Worm (Caenorhabditis elegans): Measurements from ENCODE around the gene R02E12.5.

R02E12.5 gene

DNA sequence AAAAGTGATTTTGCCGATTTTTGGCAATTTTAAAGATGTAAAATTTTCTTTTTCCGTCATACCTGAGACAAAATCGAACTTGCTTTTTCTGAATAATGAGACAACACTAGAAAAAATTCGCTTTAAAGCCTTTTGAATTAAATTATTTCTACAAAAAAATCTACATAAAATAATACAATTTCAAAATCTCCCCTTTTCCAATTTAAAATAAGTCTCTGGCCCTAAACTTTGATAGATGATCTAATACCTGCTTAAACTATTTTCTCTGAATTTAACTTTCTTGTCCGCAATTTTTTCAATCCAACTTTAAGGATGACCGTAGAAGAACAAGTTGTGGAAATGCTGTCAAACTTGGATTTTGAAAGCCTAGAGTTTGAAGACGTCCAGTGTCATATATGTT lies 6.1 kb downstream of the R02E12.5 start, which contains the start of gene R02E12.12:
Gene R02E12.12 (plus strand): TSS at position 301 of the 400 bp plus-strand sequence.
- TF ChIP-seq ham-2 (GFP tag; optimal IDR thresholded peaks at IDR 0.05) (no peak), elt-1 (tag; optimal IDR thresholded peaks at IDR 0.05; ENCODE audit: borderline replicate concordance, insufficient read depth) (no peak), hlh-1 (tag; optimal IDR thresholded peaks at IDR 0.05) (no peak), snpc-4 (tag; optimal IDR thresholded peaks at IDR 0.05) (no peak), flh-1 (GFP tag; optimal IDR thresholded peaks at IDR 0.05) (no peak), pha-4 (tag; optimal IDR thresholded peaks at IDR 0.05) (no peak), lin-32 (GFP tag; optimal IDR thresholded peaks at IDR 0.05) (no peak), M03D4.4 (tag; optimal IDR thresholded peaks at IDR 0.05) (no peak), ztf-11 (tag; optimal IDR thresholded peaks at IDR 0.05) (no peak), mep-1 (tag; optimal IDR thresholded peaks at IDR 0.05) (no peak), ceh-39 (tag; optimal IDR thresholded peaks at IDR 0.05) (no peak), nhr-76 (tag; optimal IDR thresholded peaks at IDR 0.05) (no peak)

DNA sequence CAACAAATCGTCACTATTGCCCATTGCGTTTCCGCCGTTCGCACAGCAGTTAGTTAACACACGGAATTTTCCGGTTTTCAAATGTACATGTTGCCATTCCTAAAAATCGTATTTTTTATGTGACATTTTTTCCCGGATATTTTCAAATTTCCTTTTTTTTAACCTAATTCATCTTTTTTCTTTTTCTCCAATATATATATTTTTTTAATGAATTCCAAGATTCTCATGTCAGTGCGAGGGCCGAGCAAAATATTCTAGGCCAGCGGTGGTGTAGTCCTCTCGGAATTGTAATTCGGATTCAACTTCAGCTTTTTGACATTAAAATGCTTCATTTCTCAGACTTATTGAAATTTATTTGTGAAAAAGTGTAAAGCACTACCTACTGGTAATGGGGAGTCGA lies 7.9 kb downstream of the R02E12.5 start, which contains the start of gene R02E12.4:
Gene R02E12.4 (plus strand): TSS at position 301 of the 400 bp plus-strand sequence.
- TF ChIP-seq mep-1 (tag; optimal IDR thresholded peaks at IDR 0.05): no peak
- no peak for TF ChIP-seq nhr-76 (tag; optimal IDR thresholded peaks at IDR 0.05)
- no peak for TF ChIP-seq mab-5 (tag; optimal IDR thresholded peaks at IDR 0.05)
- no peak for TF ChIP-seq drap-1 (GFP tag; optimal IDR thresholded peaks at IDR 0.05)
- no peak for TF ChIP-seq pha-4 (tag; optimal IDR thresholded peaks at IDR 0.05)
- TF ChIP-seq snpc-4 (tag; optimal IDR thresholded peaks at IDR 0.05): no peak
- TF ChIP-seq nhr-237 (tag; optimal IDR thresholded peaks at IDR 0.05): no peak
- TF ChIP-seq unc-62 (GFP tag; optimal IDR thresholded peaks at IDR 0.05): no peak
- TF ChIP-seq nhr-12 (tag; optimal IDR thresholded peaks at IDR 0.05): no peak
- no peak for TF ChIP-seq zip-8 (tag; optimal IDR thresholded peaks at IDR 0.05)
- TF ChIP-seq unc-120 (tag; optimal IDR thresholded peaks at IDR 0.05; ENCODE audit: poor library complexity, severe bottlenecking): no peak
- no peak for TF ChIP-seq sem-2 (GFP tag; optimal IDR thresholded peaks at IDR 0.05)
- no peak for TF ChIP-seq lin-32 (GFP tag; optimal IDR thresholded peaks at IDR 0.05)

DNA sequence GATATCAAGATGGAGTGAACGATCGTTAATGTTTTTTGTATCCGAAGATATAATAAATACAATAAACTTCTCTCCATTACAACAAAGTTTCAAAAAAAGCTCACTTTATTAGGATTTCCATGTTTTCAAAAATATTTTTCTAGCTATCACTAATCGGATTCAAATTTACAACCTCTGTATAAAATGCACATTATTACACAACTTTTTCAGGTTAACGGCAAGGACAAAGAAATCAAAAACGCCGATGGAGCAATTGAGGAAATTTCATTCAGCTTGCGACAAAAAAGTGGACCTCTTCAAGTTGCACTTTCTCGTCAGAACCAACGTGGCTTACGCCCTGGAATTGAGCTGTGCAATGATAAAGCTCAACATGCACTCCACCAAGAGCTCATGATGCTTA lies 9.8 kb downstream of the R02E12.5 start:
- TF ChIP-seq pha-4 (tag; optimal IDR thresholded peaks at IDR 0.05) (no peak), mep-1 (tag; optimal IDR thresholded peaks at IDR 0.05) (no peak), flh-1 (GFP tag; optimal IDR thresholded peaks at IDR 0.05) (no peak), ztf-11 (tag; optimal IDR thresholded peaks at IDR 0.05) (no peak), ceh-83 (GFP tag; optimal IDR thresholded peaks at IDR 0.05) (no peak), ham-2 (GFP tag; optimal IDR thresholded peaks at IDR 0.05) (no peak), nhr-76 (tag; optimal IDR thresholded peaks at IDR 0.05) (no peak), blmp-1 (tag; optimal IDR thresholded peaks at IDR 0.05) (no peak), drap-1 (GFP tag; optimal IDR thresholded peaks at IDR 0.05) (no peak), lin-32 (GFP tag; optimal IDR thresholded peaks at IDR 0.05) (no peak)

DNA sequence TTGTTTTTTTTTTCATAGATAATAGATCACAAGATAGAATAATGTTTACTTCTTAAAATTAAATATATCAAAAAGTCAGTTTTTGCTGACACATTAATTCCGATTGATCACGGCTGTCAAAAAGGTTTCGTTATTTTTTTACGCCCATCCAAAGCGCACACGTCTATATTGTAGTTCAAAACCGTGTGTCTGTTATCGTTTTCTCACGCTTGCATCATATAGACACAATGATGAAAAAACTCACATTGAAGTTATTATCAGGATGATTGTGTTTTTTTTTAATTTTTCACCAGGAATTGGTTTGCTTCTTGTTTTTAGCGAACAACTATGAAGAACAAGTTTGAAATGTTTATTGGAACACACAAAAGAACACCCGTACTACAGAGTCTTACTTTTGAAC lies 10.6 kb downstream of the R02E12.5 start:
- TF ChIP-seq nhr-76 (tag; optimal IDR thresholded peaks at IDR 0.05) (no peak), mab-5 (tag; optimal IDR thresholded peaks at IDR 0.05) (no peak), tbx-8 (GFP tag; optimal IDR thresholded peaks at IDR 0.05) (no peak), ztf-11 (tag; optimal IDR thresholded peaks at IDR 0.05) (no peak), mls-2 (tag; optimal IDR thresholded peaks at IDR 0.05) (no peak), zip-8 (tag; optimal IDR thresholded peaks at IDR 0.05) (no peak), unc-39 (tag; optimal IDR thresholded peaks at IDR 0.05) (no peak), blmp-1 (tag; optimal IDR thresholded peaks at IDR 0.05) (no peak)

DNA sequence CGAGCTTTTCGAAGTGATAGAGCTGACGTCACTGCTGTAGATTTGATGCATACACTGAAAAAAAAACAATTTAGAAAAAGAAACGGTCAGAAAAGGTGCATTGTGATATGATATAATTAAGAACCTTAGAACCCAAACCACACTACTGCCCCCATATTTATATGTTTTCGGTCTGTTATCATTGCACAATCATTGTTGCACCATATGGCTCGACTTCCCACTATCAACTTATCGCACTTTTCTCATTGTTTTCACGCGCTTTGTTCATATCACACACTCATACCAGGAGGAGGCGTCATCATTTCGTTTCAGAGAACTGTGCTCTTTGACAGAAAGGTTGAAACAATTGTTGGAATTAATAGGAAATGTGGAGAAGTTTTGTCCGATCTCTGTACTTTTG lies 11.8 kb downstream of the R02E12.5 start:
- no peak for TF ChIP-seq ztf-11 (tag; optimal IDR thresholded peaks at IDR 0.05)
- TF ChIP-seq cnd-1 (tag; optimal IDR thresholded peaks at IDR 0.05): no peak
- TF ChIP-seq unc-39 (tag; optimal IDR thresholded peaks at IDR 0.05): no peak
- no peak for TF ChIP-seq pha-4 (tag; optimal IDR thresholded peaks at IDR 0.05)
- no peak for TF ChIP-seq M03D4.4 (tag; optimal IDR thresholded peaks at IDR 0.05)
- TF ChIP-seq mls-2 (tag; optimal IDR thresholded peaks at IDR 0.05): no peak
- no peak for TF ChIP-seq ceh-39 (tag; optimal IDR thresholded peaks at IDR 0.05)
- TF ChIP-seq sptf-1 (tag; optimal IDR thresholded peaks at IDR 0.05): no peak
- no peak for TF ChIP-seq nhr-76 (tag; optimal IDR thresholded peaks at IDR 0.05)
- TF ChIP-seq sem-2 (GFP tag; optimal IDR thresholded peaks at IDR 0.05): no peak
- no peak for TF ChIP-seq snpc-4 (tag; optimal IDR thresholded peaks at IDR 0.05)
- TF ChIP-seq mab-5 (tag; optimal IDR thresholded peaks at IDR 0.05): no peak
- TF ChIP-seq ceh-43 (GFP tag; optimal IDR thresholded peaks at IDR 0.05): no peak
- no peak for TF ChIP-seq nhr-28 (tag; optimal IDR thresholded peaks at IDR 0.05)
- TF ChIP-seq nhr-237 (tag; optimal IDR thresholded peaks at IDR 0.05): no peak
- TF ChIP-seq mep-1 (tag; optimal IDR thresholded peaks at IDR 0.05): no peak
- TF ChIP-seq ham-2 (GFP tag; optimal IDR thresholded peaks at IDR 0.05): no peak
- TF ChIP-seq tbx-8 (GFP tag; optimal IDR thresholded peaks at IDR 0.05): no peak
- no peak for TF ChIP-seq unc-120 (tag; optimal IDR thresholded peaks at IDR 0.05; ENCODE audit: poor library complexity, severe bottlenecking)
- no peak for TF ChIP-seq lin-32 (GFP tag; optimal IDR thresholded peaks at IDR 0.05)

Measured in whole organism, mixed stage, embryonic.